Worm (Caenorhabditis elegans): ENCODE data around the gene ins-2.
A peak's percentile ranks its signal among the peaks of the same experiment; 100 is the strongest.

ins-2 gene

ce11 chrII:6022596-6022995 is 34.3 kb downstream of the ins-2 start:
- TF ChIP-seq odd-2 (tag; optimal IDR thresholded peaks at IDR 0.05) (no peak), che-1 (tag; optimal IDR thresholded peaks at IDR 0.05) (peak; percentile 2)

- no peak for TF ChIP-seq ets-4 (tag; optimal IDR thresholded peaks at IDR 0.05)
- no peak for TF ChIP-seq unc-55 (GFP tag; optimal IDR thresholded peaks at IDR 0.05)
- TF ChIP-seq hlh-30 (tag; optimal IDR thresholded peaks at IDR 0.05; ENCODE audit: insufficient read depth), result no peak
- TF ChIP-seq tbx-7 (tag; optimal IDR thresholded peaks at IDR 0.05), result no peak
Measured at ce11 chrII:6024879-6025278, 36.6 kb downstream of the ins-2 start, which contains the start of gene R12C12.9. R12C12.9 (minus strand) TSS chrII:6024979.

- TF ChIP-seq ceh-48 (tag; optimal IDR thresholded peaks at IDR 0.05) (no peak), dmd-4 (tag; optimal IDR thresholded peaks at IDR 0.05; ENCODE audit: borderline replicate concordance) (no peak), F13H6.1 (tag; optimal IDR thresholded peaks at IDR 0.05) (no peak), lim-6 (tag; optimal IDR thresholded peaks at IDR 0.05) (no peak), nhr-11 (tag; optimal IDR thresholded peaks at IDR 0.05) (no peak), elt-2 (tag; optimal IDR thresholded peaks at IDR 0.05) (no peak), dve-1 (tag; optimal IDR thresholded peaks at IDR 0.05) (no peak), rnt-1 (tag; optimal IDR thresholded peaks at IDR 0.05) (no peak), nhr-232 (tag; optimal IDR thresholded peaks at IDR 0.05) (no peak), ttx-3 (tag; optimal IDR thresholded peaks at IDR 0.05) (no peak), fkh-6 (tag; optimal IDR thresholded peaks at IDR 0.05) (no peak), unc-55 (GFP tag; optimal IDR thresholded peaks at IDR 0.05) (no peak), fkh-10 (GFP tag; optimal IDR thresholded peaks at IDR 0.05) (no peak), pros-1 (tag; optimal IDR thresholded peaks at IDR 0.05) (no peak)
Measured at ce11 chrII:6025647-6026046, 37.3 kb downstream of the ins-2 start.

ce11 chrII:6026646-6027045 is 38.3 kb downstream of the ins-2 start:
- no peak for TF ChIP-seq pat-9 (tag; optimal IDR thresholded peaks at IDR 0.05)
- peak; percentile 94 for TF ChIP-seq elt-2 (tag; optimal IDR thresholded peaks at IDR 0.05)
- peak; percentile 81 for TF ChIP-seq pqm-1 (tag; optimal IDR thresholded peaks at IDR 0.05)

ce11 chrII:6028594-6029141 is 40.3 kb downstream of the ins-2 start:
- TF ChIP-seq pag-3 (tag; optimal IDR thresholded peaks at IDR 0.05; ENCODE audit: borderline replicate concordance) (no peak), dmd-4 (tag; optimal IDR thresholded peaks at IDR 0.05; ENCODE audit: borderline replicate concordance) (no peak), elt-4 (tag; optimal IDR thresholded peaks at IDR 0.05) (no peak), che-1 (tag; optimal IDR thresholded peaks at IDR 0.05) (no peak), sox-2 (GFP tag; IDR thresholded peaks at IDR 0.05) (no peak), unc-86 (tag; optimal IDR thresholded peaks at IDR 0.05) (no peak), ets-4 (tag; optimal IDR thresholded peaks at IDR 0.05) (no peak), hlh-8 (tag; optimal IDR thresholded peaks at IDR 0.05) (no peak), tbx-7 (tag; optimal IDR thresholded peaks at IDR 0.05) (no peak), unc-3 (GFP tag; conservative IDR thresholded peaks at IDR 0.05) (no peak), unc-3 (tag; optimal IDR thresholded peaks at IDR 0.05) (no peak), ref-2 (tag; optimal IDR thresholded peaks at IDR 0.05) (no peak), fkh-10 (GFP tag; optimal IDR thresholded peaks at IDR 0.05) (no peak), pros-1 (tag; optimal IDR thresholded peaks at IDR 0.05) (no peak), pqm-1 (tag; optimal IDR thresholded peaks at IDR 0.05) (no peak), odd-2 (tag; optimal IDR thresholded peaks at IDR 0.05) (no peak), hlh-13 (GFP tag; optimal IDR thresholded peaks at IDR 0.05) (no peak), unc-55 (GFP tag; optimal IDR thresholded peaks at IDR 0.05) (peak; percentile 66), rnt-1 (tag; optimal IDR thresholded peaks at IDR 0.05) (peak; percentile 55), F13H6.1 (tag; optimal IDR thresholded peaks at IDR 0.05) (no peak), ceh-48 (tag; optimal IDR thresholded peaks at IDR 0.05) (no peak), ceh-18 (tag; optimal IDR thresholded peaks at IDR 0.05) (peak; percentile 59)

DNA sequence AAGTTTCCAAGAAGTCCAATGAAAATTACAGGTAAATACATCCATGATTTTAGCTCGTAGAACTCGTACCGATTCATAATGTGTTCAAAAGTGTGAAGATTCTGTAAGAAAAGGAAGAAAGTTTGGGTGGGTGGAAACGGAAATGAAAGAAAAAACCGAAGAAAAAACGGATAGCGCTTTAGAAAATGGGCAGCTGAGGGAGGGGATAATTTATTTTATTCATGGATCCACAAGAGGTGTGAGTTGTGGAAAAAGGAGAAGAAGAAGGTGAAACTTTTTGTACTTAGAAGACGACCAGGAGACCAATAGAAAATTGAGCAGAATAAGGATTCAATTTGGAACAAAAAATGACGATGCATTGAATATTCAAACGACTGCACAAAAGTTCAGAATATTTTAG is 42.8 kb downstream of the ins-2 start, which contains the start of gene frpr-16:
frpr-16 (minus strand) TSS at position 101 of the 400 bp plus-strand sequence.
- no peak for TF ChIP-seq odd-2 (tag; optimal IDR thresholded peaks at IDR 0.05)
- TF ChIP-seq pqm-1 (tag; optimal IDR thresholded peaks at IDR 0.05), result no peak
- TF ChIP-seq nhr-232 (tag; optimal IDR thresholded peaks at IDR 0.05), result no peak
- TF ChIP-seq zip-5 (tag; optimal IDR thresholded peaks at IDR 0.05), result no peak
- TF ChIP-seq ets-4 (tag; optimal IDR thresholded peaks at IDR 0.05), result no peak
- no peak for TF ChIP-seq ceh-6 (GFP tag; optimal IDR thresholded peaks at IDR 0.05)
- no peak for TF ChIP-seq sdc-2 (tag; optimal IDR thresholded peaks at IDR 0.05)
- no peak for TF ChIP-seq ceh-22 (tag; optimal IDR thresholded peaks at IDR 0.05)
- TF ChIP-seq ahr-1 (tag; optimal IDR thresholded peaks at IDR 0.05), result no peak
